Fruit fly (Drosophila melanogaster) whole organism, embryonic: ENCODE results near the gene CG3566.

Source experiments
- Atf6 ChIP-seq: fragments of 200-800 bp; sonication (Bioruptor generic); IDR thresholded peaks from 2 replicates; pipeline ENCODE4 v1.3.6; 2022; ENCODE audit warnings: missing biosample characterization, missing genetic modification characterization
- Awh ChIP-seq: fragments of 200-800 bp; sonication (Bioruptor generic); IDR thresholded peaks from 2 replicates; pipeline ENCODE4, ENCODE4 v1.3.6; 2022; ENCODE audit warnings: missing biosample characterization, missing genetic modification characterization
- CG10462 ChIP-seq: fragments of 200-800 bp; sonication (Bioruptor generic); optimal IDR thresholded peaks from 2 replicates; lab custom pipeline; 2016; ENCODE audit warnings: missing biosample characterization, missing genetic modification characterization
- CG10565 ChIP-seq: fragments of 200-800 bp; sonication (Bioruptor generic); optimal IDR thresholded peaks from 3 replicates; lab custom pipeline; 2016; ENCODE audit warnings: missing biosample characterization, mild to moderate bottlenecking, missing genetic modification characterization
- CG10654 ChIP-seq: fragments of 200-800 bp; sonication (Bioruptor generic); optimal IDR thresholded peaks from 2 replicates; lab custom pipeline; 2016; ENCODE audit warnings: missing biosample characterization, missing genetic modification characterization
- CG11456 ChIP-seq: fragments of 200-800 bp; sonication (Bioruptor generic); IDR thresholded peaks from 3 replicates; pipeline ENCODE4 v1.3.6; 2022; ENCODE audit warnings: missing biosample characterization, missing genetic modification characterization
- CG12219 ChIP-seq: fragments of 200-800 bp; sonication (Bioruptor generic); optimal IDR thresholded peaks from 3 replicates; lab custom pipeline; 2018; ENCODE audit warnings: missing biosample characterization, mild to moderate bottlenecking, missing genetic modification characterization
- CG17829 ChIP-seq: fragments of 200-800 bp; optimal IDR thresholded peaks from 2 replicates; lab custom pipeline; 2019; ENCODE audit warnings: missing biosample characterization, mild to moderate bottlenecking, missing genetic modification characterization, moderate library complexity
- CG18262 ChIP-seq: fragments of 200-800 bp; optimal IDR thresholded peaks from 3 replicates; lab custom pipeline; 2019; ENCODE audit warnings: missing biosample characterization, mild to moderate bottlenecking, missing genetic modification characterization, moderate library complexity
- CG18476 ChIP-seq: fragments of 200-800 bp; sonication (Bioruptor generic); optimal IDR thresholded peaks from 2 replicates; lab custom pipeline; 2016; ENCODE audit warnings: missing biosample characterization, mild to moderate bottlenecking, missing genetic modification characterization
- CG2120 ChIP-seq: fragments of 200-800 bp; sonication (Bioruptor generic); optimal IDR thresholded peaks from 3 replicates; lab custom pipeline; 2016; ENCODE audit warnings: missing biosample characterization, missing genetic modification characterization
- CG31365 ChIP-seq: fragments of 200-800 bp; sonication (Bioruptor generic); optimal IDR thresholded peaks from 2 replicates; lab custom pipeline; 2018; ENCODE audit warnings: missing biosample characterization, mild to moderate bottlenecking, missing genetic modification characterization
- CG3163 ChIP-seq: fragments of 200-800 bp; sonication (Bioruptor generic); optimal IDR thresholded peaks from 3 replicates; lab custom pipeline; 2016; ENCODE audit warnings: missing biosample characterization, missing genetic modification characterization
- CG3995 ChIP-seq: fragments of 200-800 bp; sonication (Bioruptor generic); optimal IDR thresholded peaks from 3 replicates; lab custom pipeline; 2016; ENCODE audit warnings: missing biosample characterization, missing genetic modification characterization
- CG4617 ChIP-seq: fragments of 200-800 bp; sonication (Bioruptor generic); optimal IDR thresholded peaks from 3 replicates; lab custom pipeline; 2016; ENCODE audit warnings: missing biosample characterization, missing genetic modification characterization, borderline replicate concordance
- CG4730 ChIP-seq: fragments of 200-800 bp; sonication (Bioruptor generic); IDR thresholded peaks from 2 replicates; pipeline ENCODE4 v1.3.6; 2022; ENCODE audit warnings: missing biosample characterization, missing genetic modification characterization
- CG7786 ChIP-seq: fragments of 200-800 bp; sonication (Bioruptor generic); optimal IDR thresholded peaks from 2 replicates; lab custom pipeline; 2016; ENCODE audit warnings: missing biosample characterization, missing genetic modification characterization
- CG8290 ChIP-seq, 3 experiments: fragments of 200-800 bp; sonication (Bioruptor generic); optimal IDR thresholded peaks; 2 replicates each; lab custom pipeline; 2016 to 2019; ENCODE audit warnings: missing biosample characterization in 3 of 3, missing genetic modification characterization in 3 of 3, mild to moderate bottlenecking in 2 of 3, moderate library complexity in 1 of 3
- CG9215 ChIP-seq: fragments of 200-800 bp; sonication (Bioruptor generic); IDR thresholded peaks from 2 replicates; pipeline ENCODE4 v1.3.6; 2022; ENCODE audit warnings: missing biosample characterization, missing genetic modification characterization
- CG9817 ChIP-seq: fragments of 200-800 bp; sonication (Bioruptor generic); optimal IDR thresholded peaks from 2 replicates; lab custom pipeline; 2018; ENCODE audit warnings: missing biosample characterization, mild to moderate bottlenecking, missing genetic modification characterization, moderate library complexity
- CHES-1-like ChIP-seq: fragments of 200-800 bp; sonication (Bioruptor generic); optimal IDR thresholded peaks from 2 replicates; lab custom pipeline; 2016; ENCODE audit warnings: missing biosample characterization, missing genetic modification characterization
- Dll ChIP-seq: fragments of 200-800 bp; sonication (Bioruptor generic); IDR thresholded peaks from 4 replicates; pipeline ENCODE4 v1.3.6; 2022; ENCODE audit warnings: missing biosample characterization, missing genetic modification characterization; ENCODE audit not compliant: partially characterized antibody
- Doc2 ChIP-seq: fragments of 200-800 bp; sonication (Bioruptor generic); IDR thresholded peaks from 2 replicates; pipeline ENCODE4 v1.3.6; 2022; ENCODE audit warnings: missing biosample characterization, missing genetic modification characterization
- Drgx ChIP-seq: fragments of 200-800 bp; sonication (Bioruptor generic); IDR thresholded peaks from 2 replicates; pipeline ENCODE4 v1.3.6; 2022; ENCODE audit warnings: missing biosample characterization, missing genetic modification characterization
- Ets97D ChIP-seq: fragments of 200-800 bp; sonication (Bioruptor generic); optimal IDR thresholded peaks from 3 replicates; lab custom pipeline; 2016; ENCODE audit warnings: missing biosample characterization, missing genetic modification characterization
- Fer3 ChIP-seq: fragments of 200-800 bp; sonication (Bioruptor generic); optimal IDR thresholded peaks from 2 replicates; lab custom pipeline; 2018; ENCODE audit warnings: missing biosample characterization, mild to moderate bottlenecking, missing genetic modification characterization, moderate library complexity
- Hmr ChIP-seq: fragments of 200-800 bp; sonication (Bioruptor generic); optimal IDR thresholded peaks from 3 replicates; lab custom pipeline; 2017; ENCODE audit warnings: mild to moderate bottlenecking, missing biosample characterization, missing genetic modification reagents, missing genetic modification characterization
- Kr ChIP-seq: fragments of 200-800 bp; sonication (Bioruptor generic); optimal IDR thresholded peaks from 2 replicates; lab custom pipeline; 2017; ENCODE audit warnings: missing biosample characterization, mild to moderate bottlenecking, missing genetic modification characterization
- Lim3 ChIP-seq: fragments of 200-800 bp; sonication (Bioruptor generic); IDR thresholded peaks from 2 replicates; pipeline ENCODE4 v1.3.6; 2022; ENCODE audit warnings: missing biosample characterization, missing genetic modification characterization
- MBD-R2 ChIP-seq: fragments of 200-800 bp; sonication (Bioruptor generic); IDR thresholded peaks from 2 replicates; pipeline ENCODE4 v1.3.6; 2022; ENCODE audit warnings: missing biosample characterization, missing genetic modification characterization
- MESR4 ChIP-seq: fragments of 200-800 bp; sonication (Bioruptor generic); optimal IDR thresholded peaks from 2 replicates; lab custom pipeline; 2018; ENCODE audit warnings: missing biosample characterization, mild to moderate bottlenecking, missing genetic modification characterization, moderate library complexity
- Mes4 ChIP-seq: fragments of 200-800 bp; sonication (Bioruptor generic); optimal IDR thresholded peaks from 2 replicates; lab custom pipeline; 2016; ENCODE audit warnings: missing biosample characterization, missing genetic modification characterization
- Mrtf ChIP-seq: fragments of 200-800 bp; sonication (Bioruptor generic); IDR thresholded peaks from 3 replicates; pipeline ENCODE4 v1.3.6; 2022; ENCODE audit warnings: missing biosample characterization, missing genetic modification characterization
- NFAT ChIP-seq: fragments of 200-800 bp; sonication (Bioruptor generic); IDR thresholded peaks from 2 replicates; pipeline ENCODE4 v1.3.6; 2022; ENCODE audit warnings: missing biosample characterization, missing genetic modification characterization
- Nf-YB ChIP-seq: fragments of 200-800 bp; sonication (Bioruptor generic); optimal IDR thresholded peaks from 3 replicates; lab custom pipeline; 2019; ENCODE audit warnings: missing biosample characterization, mild to moderate bottlenecking, missing genetic modification characterization, moderate library complexity
- Tbp ChIP-seq: fragments of >200 bp; optimal IDR thresholded peaks from 2 replicates; lab custom pipeline; 2018; ENCODE audit warnings: missing biosample characterization, missing genetic modification characterization
- Usf ChIP-seq: fragments of 200-800 bp; sonication (Bioruptor generic); optimal IDR thresholded peaks from 2 replicates; lab custom pipeline; 2017; ENCODE audit warnings: missing genotype, missing biosample characterization, missing genetic modification characterization
- Vsx1 ChIP-seq: fragments of 200-800 bp; sonication (Bioruptor generic); optimal IDR thresholded peaks from 2 replicates; lab custom pipeline; 2017; ENCODE audit warnings: missing biosample characterization, mild to moderate bottlenecking, missing genetic modification characterization, missing genetic modification reagents
- bbx ChIP-seq: fragments of 200-800 bp; sonication (Bioruptor generic); IDR thresholded peaks from 2 replicates; pipeline ENCODE4 v1.3.6; 2022; ENCODE audit warnings: missing biosample characterization, missing genetic modification characterization; ENCODE audit not compliant: partially characterized antibody
- dysf ChIP-seq: fragments of 200-800 bp; sonication (Bioruptor generic); IDR thresholded peaks from 3 replicates; pipeline ENCODE4 v1.3.6; 2022; ENCODE audit warnings: missing biosample characterization, missing genetic modification characterization
- emc ChIP-seq: fragments of 200-800 bp; sonication (Bioruptor generic); optimal IDR thresholded peaks from 2 replicates; lab custom pipeline; 2016; ENCODE audit warnings: missing biosample characterization, missing genetic modification characterization
- fd64A ChIP-seq: fragments of 200-800 bp; sonication (Bioruptor generic); optimal IDR thresholded peaks from 3 replicates; lab custom pipeline; 2018; ENCODE audit warnings: missing biosample characterization, mild to moderate bottlenecking, missing genetic modification characterization
- ftz-f1 ChIP-seq: fragments of 200-800 bp; sonication (Bioruptor generic); optimal IDR thresholded peaks from 2 replicates; lab custom pipeline; 2016; ENCODE audit warnings: missing biosample characterization, missing genetic modification characterization
- gsb ChIP-seq: fragments of 200-800 bp; sonication (Bioruptor generic); IDR thresholded peaks from 2 replicates; pipeline ENCODE4 v1.3.6; 2022; ENCODE audit warnings: missing biosample characterization, missing genetic modification characterization
- h ChIP-seq: fragments of >200 bp; optimal IDR thresholded peaks from 2 replicates; lab custom pipeline; 2017
- insv ChIP-seq, 2 experiments: fragments of 200-800 bp; sonication (Bioruptor generic); optimal IDR thresholded peaks; 3 replicates each; lab custom pipeline; 2016 to 2018; ENCODE audit warnings: missing biosample characterization in 2 of 2, missing genetic modification characterization in 2 of 2
- mirr ChIP-seq: fragments of 200-800 bp; sonication (Bioruptor generic); optimal IDR thresholded peaks from 3 replicates; lab custom pipeline; 2018; ENCODE audit warnings: missing biosample characterization, mild to moderate bottlenecking, missing genetic modification characterization
- nerfin-2 ChIP-seq: fragments of 200-800 bp; sonication (Bioruptor generic); IDR thresholded peaks from 2 replicates; pipeline ENCODE4 v1.3.6; 2022; ENCODE audit warnings: missing biosample characterization, missing genetic modification characterization; ENCODE audit not compliant: partially characterized antibody
- sens-2 ChIP-seq: fragments of 200-800 bp; sonication (Bioruptor generic); IDR thresholded peaks from 2 replicates; pipeline ENCODE4 v1.3.6; 2022; ENCODE audit warnings: missing biosample characterization, missing genetic modification characterization
- tio ChIP-seq: fragments of 200-800 bp; sonication (Bioruptor generic); optimal IDR thresholded peaks from 2 replicates; lab custom pipeline; 2017; ENCODE audit warnings: missing biosample characterization, missing genetic modification characterization, inconsistent platforms
- tna ChIP-seq: fragments of 200-800 bp; sonication (Bioruptor generic); IDR thresholded peaks from 2 replicates; pipeline ENCODE4 v1.3.6; 2022; ENCODE audit warnings: missing biosample characterization, missing genetic modification characterization; ENCODE audit not compliant: partially characterized antibody

CG3566 gene

dm6 chrX:6287842-6288241 lies 11.3 kb upstream of the CG3566 start, which contains the start of the genes Top3beta and wuho (continued):
- TF ChIP-seq Awh (no peak), CG10565 (GFP tag; lab: Kevin White, UChicago) (no peak), Vsx1 (GFP tag; lab: Kevin White, UChicago) (no peak), MESR4 (peak; percentile 98), tio (GFP tag; lab: Kevin White, UChicago) (no peak), emc (GFP tag; lab: Kevin White, UChicago) (no peak), CG18476 (GFP tag; lab: Kevin White, UChicago) (no peak), Atf6 (GFP tag; lab: Robert Waterston, UW) (no peak), Lim3 (GFP tag; lab: Robert Waterston, UW) (no peak), CG11456 (GFP tag; lab: Robert Waterston, UW) (peak; percentile 66; the same call in 1 of the 3 replicates), CG3163 (peak; percentile 61), Ets97D (peak; percentile 93), CG3995 (peak; percentile 59), tna (GFP tag; lab: Robert Waterston, UW) (peak; percentile 80), sens-2 (GFP tag; lab: Robert Waterston, UW) (no peak), mirr (GFP tag; lab: Kevin White, UChicago) (peak; percentile 36), CG2120 (GFP tag; lab: Kevin White, UChicago) (peak; percentile 57), Hmr (GFP tag; lab: Kevin White, UChicago) (peak; percentile 75), CG10654 (peak; percentile 16), MBD-R2 (GFP tag; lab: Robert Waterston, UW) (peak; percentile 98), Dll (GFP tag; lab: Robert Waterston, UW) (peak; percentile 68; the same call in 3 of the 4 replicates), nerfin-2 (GFP tag; lab: Robert Waterston, UW) (peak; percentile 18; the same call in 1 of the 2 replicates), bbx (GFP tag; lab: Robert Waterston, UW) (peak; percentile 79), CG4617 (GFP tag; lab: Kevin White, UChicago) (peak; percentile 97), Mrtf (GFP tag; lab: Robert Waterston, UW) (no peak), Doc2 (no peak), CG18262 (tag; lab: Kevin White, UChicago) (no peak), CG7786 (GFP tag; lab: Kevin White, UChicago) (peak; percentile 40), insv (GFP tag; optimal IDR thresholded peaks at IDR 0.05; lab: Kevin White, UChicago) (peak in 1 of 2 experiments; percentile 80), Drgx (GFP tag; lab: Robert Waterston, UW) (no peak), Fer3 (tag; lab: Kevin White, UChicago) (peak; percentile 15), Kr (GFP tag; lab: Kevin White, UChicago) (no peak), CG12219 (GFP tag; lab: Kevin White, UChicago) (no peak), Tbp (GFP tag; lab: Kevin White, UChicago) (no peak), ftz-f1 (GFP tag; lab: Kevin White, UChicago) (peak; percentile 58), CG10462 (GFP tag; lab: Kevin White, UChicago) (no peak), NFAT (GFP tag; lab: Robert Waterston, UW) (0 out of 2 replicates have a peak, but pooled peaks have one; percentile 20), Mes4 (GFP tag; lab: Kevin White, UChicago) (peak; percentile 7), CG9817 (tag; lab: Kevin White, UChicago) (no peak), CG9215 (GFP tag; lab: Robert Waterston, UW) (no peak), CG8290 (GFP tag; optimal IDR thresholded peaks at IDR 0.05; lab: Kevin White, UChicago) (peak; percentile 45), CG8290 (tag; optimal IDR thresholded peaks at IDR 0.05; lab: Kevin White, UChicago) (peak; percentile 2 to 90), gsb (GFP tag; lab: Robert Waterston, UW) (no peak), Nf-YB (GFP tag; lab: Kevin White, UChicago) (peak; percentile 54), CHES-1-like (GFP tag; lab: Kevin White, UChicago) (peak; percentile 74), CG17829 (peak; percentile 69), dysf (GFP tag; lab: Robert Waterston, UW) (peak; percentile 18; the same call in 1 of the 3 replicates), CG4730 (GFP tag; lab: Robert Waterston, UW) (no peak), CG31365 (no peak), h (lab: Kevin White, UChicago) (no peak), Usf (no peak), fd64A (GFP tag; lab: Kevin White, UChicago) (no peak)
